Worm (Caenorhabditis elegans): ENCODE data around the gene rpl-6.

Gene rpl-6

ce11 chrIII:7180613-7181012 lies 27.6 kb upstream of the rpl-6 start, which contains the start of gene ndab-2 (continued):
- TF ChIP-seq let-526 (GFP tag; IDR thresholded peaks at IDR 0.05), result no peak
- TF ChIP-seq ekl-4 (GFP tag; IDR thresholded peaks at IDR 0.05), result peak; percentile 82
- TF ChIP-seq attf-5 (GFP tag; optimal IDR thresholded peaks at IDR 0.05), result no peak
- no peak for TF ChIP-seq mxl-1 (tag; optimal IDR thresholded peaks at IDR 0.05)
- TF ChIP-seq madf-3 (GFP tag; IDR thresholded peaks at IDR 0.05), result peak; percentile 87
- peak; percentile 79 for TF ChIP-seq attf-6 (GFP tag; IDR thresholded peaks at IDR 0.05)
- no peak for TF ChIP-seq F52B5.7 (tag; optimal IDR thresholded peaks at IDR 0.05)
- peak; percentile 42; the same call in 1 of the 2 replicates for TF ChIP-seq pbrm-1 (GFP tag; IDR thresholded peaks at IDR 0.05)
- TF ChIP-seq dpl-1 (GFP tag; optimal IDR thresholded peaks at IDR 0.05), result no peak
- no peak for TF ChIP-seq hmg-20 (GFP tag; IDR thresholded peaks at IDR 0.05)
- TF ChIP-seq lin-54 (GFP tag; optimal IDR thresholded peaks at IDR 0.05), result peak; percentile 65
- no peak for TF ChIP-seq nhr-120 (GFP tag; IDR thresholded peaks at IDR 0.05)
- no peak for TF ChIP-seq sea-2 (GFP tag; IDR thresholded peaks at IDR 0.05)
- TF ChIP-seq lsl-1 (GFP tag; optimal IDR thresholded peaks at IDR 0.05), result peak; percentile 33
- TF ChIP-seq ets-4 (GFP tag; optimal IDR thresholded peaks at IDR 0.05), result no peak
- TF ChIP-seq somi-1 (GFP tag; optimal IDR thresholded peaks at IDR 0.05), result no peak
- no peak for TF ChIP-seq lir-1 (GFP tag; conservative IDR thresholded peaks at IDR 0.05)
- 0 out of 2 replicates have a peak, but pooled peaks have one; percentile 28 for TF ChIP-seq ceh-58 (GFP tag; IDR thresholded peaks at IDR 0.05)
- no peak for TF ChIP-seq F37B4.10 (GFP tag; IDR thresholded peaks at IDR 0.05)
- no peak for TF ChIP-seq lin-40 (tag; optimal IDR thresholded peaks at IDR 0.05)
- TF ChIP-seq C17E4.6 (GFP tag; IDR thresholded peaks at IDR 0.05), result no peak
- TF ChIP-seq F23B12.7 (tag; optimal IDR thresholded peaks at IDR 0.05; ENCODE audit: insufficient read depth), result no peak
- no peak for TF ChIP-seq rpc-1 (optimal IDR thresholded peaks at IDR 0.05)
- TF ChIP-seq rpc-1 (tag; optimal IDR thresholded peaks at IDR 0.05), result no peak
- TF ChIP-seq F49E8.2 (tag; optimal IDR thresholded peaks at IDR 0.05; ENCODE audit: insufficient read depth), result peak; percentile 26
- no peak for TF ChIP-seq zim-3 (tag; optimal IDR thresholded peaks at IDR 0.05)
- TF ChIP-seq snpc-3.4 (tag; optimal IDR thresholded peaks at IDR 0.05), result peak; percentile 57
- no peak for TF ChIP-seq aptf-2 (GFP tag; conservative IDR thresholded peaks at IDR 0.05)
- TF ChIP-seq hsf-1 (GFP tag; IDR thresholded peaks at IDR 0.05), result peak; percentile 68; the same call in 1 of the 2 replicates
- TF ChIP-seq ztf-3 (GFP tag; optimal IDR thresholded peaks at IDR 0.05), result no peak
- no peak for TF ChIP-seq hlh-12 (tag; optimal IDR thresholded peaks at IDR 0.05)
- no peak for TF ChIP-seq cebp-1 (GFP tag; IDR thresholded peaks at IDR 0.05)
- peak; percentile 49 for TF ChIP-seq cebp-1 (tag; optimal IDR thresholded peaks at IDR 0.05)
- peak; percentile 62; the same call in 1 of the 2 replicates for TF ChIP-seq lin-26 (GFP tag; IDR thresholded peaks at IDR 0.05)
- TF ChIP-seq nhr-80 (tag; optimal IDR thresholded peaks at IDR 0.05), result no peak
- no peak for TF ChIP-seq xnd-1 (tag; optimal IDR thresholded peaks at IDR 0.05)
- TF ChIP-seq D2030.7 (GFP tag; IDR thresholded peaks at IDR 0.05), result no peak; the same call in 1 of the 2 replicates
- no peak for TF ChIP-seq nfya-2 (GFP tag; IDR thresholded peaks at IDR 0.05)
- TF ChIP-seq madf-10 (tag; optimal IDR thresholded peaks at IDR 0.05), result no peak
- no peak for TF ChIP-seq unc-62 (GFP tag; optimal IDR thresholded peaks at IDR 0.05)
- TF ChIP-seq atf-7 (tag; optimal IDR thresholded peaks at IDR 0.05), result no peak
- TF ChIP-seq F22D6.2 (tag; optimal IDR thresholded peaks at IDR 0.05), result no peak
- peak; percentile 74 for TF ChIP-seq rcor-1 (GFP tag; IDR thresholded peaks at IDR 0.05)
- TF ChIP-seq athp-1 (tag; optimal IDR thresholded peaks at IDR 0.05), result peak; percentile 38
- TF ChIP-seq F57C9.4 (tag; optimal IDR thresholded peaks at IDR 0.05), result no peak
- TF ChIP-seq Y56A3A.18 (GFP tag; IDR thresholded peaks at IDR 0.05), result peak; percentile 75
- TF ChIP-seq ceh-40 (GFP tag; IDR thresholded peaks at IDR 0.05), result no peak
- no peak for TF ChIP-seq lag-1 (GFP tag; IDR thresholded peaks at IDR 0.05)
- peak; percentile 59; the same call in 1 of the 2 replicates for TF ChIP-seq ceh-100 (GFP tag; IDR thresholded peaks at IDR 0.05)
- no peak for TF ChIP-seq rec-8 (tag; optimal IDR thresholded peaks at IDR 0.05)
- TF ChIP-seq mes-4 (tag; optimal IDR thresholded peaks at IDR 0.05), result no peak

Data from whole organism, young adult.